Fruit fly (Drosophila melanogaster): ENCODE results near the gene CG15332.

Gene CG15332

DNA sequence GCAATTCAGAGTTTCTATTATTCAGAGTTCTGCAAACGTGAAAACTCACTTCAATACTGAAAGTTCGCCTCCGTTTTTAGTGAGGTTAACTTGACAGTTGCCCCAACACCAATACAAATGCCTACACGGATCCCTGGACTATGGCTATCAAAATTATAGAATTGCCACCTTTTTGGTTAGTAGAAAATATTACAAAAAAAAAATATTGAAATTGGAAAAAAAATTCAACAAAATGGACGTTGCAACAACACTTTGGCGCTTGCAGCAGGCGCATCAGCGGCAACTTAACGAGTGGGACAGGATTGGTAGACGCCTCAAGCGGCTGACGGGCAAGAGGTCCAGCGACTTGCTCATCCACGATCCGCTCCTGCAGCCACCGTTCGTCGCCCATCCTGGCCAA, at the start of gene CG15332, which contains the start of gene CG15330:
Gene CG15332, minus strand, starts transcription at position 101 of the 400 bp plus-strand sequence.
Gene CG15330, plus strand, starts transcription at position 175 of the 400 bp plus-strand sequence.
- TF ChIP-seq Myc (optimal IDR thresholded peaks at IDR 0.05) (no peak), insv (optimal IDR thresholded peaks at IDR 0.05) (no peak), ttk (optimal IDR thresholded peaks at IDR 0.05) (no peak), psq (optimal IDR thresholded peaks at IDR 0.05) (no peak), Sin3A (optimal IDR thresholded peaks at IDR 0.05) (no peak), h (optimal IDR thresholded peaks at IDR 0.05) (no peak)

- TF ChIP-seq psq (optimal IDR thresholded peaks at IDR 0.05): no peak
- no peak for TF ChIP-seq insv (optimal IDR thresholded peaks at IDR 0.05)
- no peak for TF ChIP-seq ttk (optimal IDR thresholded peaks at IDR 0.05)
- no peak for TF ChIP-seq h (optimal IDR thresholded peaks at IDR 0.05)
- TF ChIP-seq Myc (optimal IDR thresholded peaks at IDR 0.05): no peak
- no peak for TF ChIP-seq Sin3A (optimal IDR thresholded peaks at IDR 0.05)
Measured at dm6 chrX:7995171-7995747, 39.5 kb upstream of the CG15332 start, which contains the start of gene Tbh. TSS of gene Tbh (plus strand) at chrX:7995697.

DNA sequence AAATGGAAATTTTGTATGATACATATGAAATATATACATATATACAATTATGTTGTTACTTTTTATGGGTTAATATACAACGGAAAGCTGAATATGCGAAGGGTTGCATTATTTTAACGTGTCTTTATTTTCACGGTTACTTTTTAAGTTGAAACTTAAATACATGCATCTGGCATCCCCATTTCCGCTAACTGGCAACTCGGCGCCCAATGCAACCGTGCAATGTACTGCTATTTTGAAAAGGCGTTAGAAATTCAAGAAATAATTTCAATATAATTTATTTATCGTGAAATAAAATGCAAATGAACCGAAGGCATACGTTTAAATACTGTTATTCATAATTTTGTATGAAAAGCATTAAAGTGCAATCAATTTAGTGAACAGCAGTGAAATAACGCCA, 30.8 kb upstream of the CG15332 start:
- no peak for TF ChIP-seq ttk (optimal IDR thresholded peaks at IDR 0.05)
- no peak for TF ChIP-seq insv (optimal IDR thresholded peaks at IDR 0.05)
- TF ChIP-seq psq (optimal IDR thresholded peaks at IDR 0.05): no peak
- TF ChIP-seq Myc (optimal IDR thresholded peaks at IDR 0.05): no peak
- TF ChIP-seq Sin3A (optimal IDR thresholded peaks at IDR 0.05): no peak

DNA sequence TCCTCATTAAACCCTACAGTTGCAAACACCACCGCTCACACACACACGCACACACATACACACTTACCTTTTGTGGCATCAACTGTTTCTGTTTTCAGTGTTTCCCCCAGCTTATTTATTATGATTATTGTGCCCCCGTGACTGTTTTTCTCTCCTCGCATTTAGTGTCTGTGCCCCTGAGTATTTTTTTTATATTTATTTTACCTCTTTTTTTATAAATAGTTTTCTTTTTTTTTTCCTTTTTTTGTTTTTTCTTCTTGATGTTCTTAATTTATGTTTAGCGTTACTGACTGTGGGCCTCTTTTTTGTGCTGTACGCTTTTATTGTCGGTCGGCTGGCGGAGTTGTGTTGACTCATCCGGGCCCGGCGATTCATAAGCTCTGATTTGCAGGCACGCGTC, 25.0 kb upstream of the CG15332 start:
- TF ChIP-seq Myc (optimal IDR thresholded peaks at IDR 0.05) (no peak), psq (optimal IDR thresholded peaks at IDR 0.05) (no peak), h (optimal IDR thresholded peaks at IDR 0.05) (no peak), insv (optimal IDR thresholded peaks at IDR 0.05) (no peak), Sin3A (optimal IDR thresholded peaks at IDR 0.05) (no peak), ttk (optimal IDR thresholded peaks at IDR 0.05) (no peak)

- no peak for TF ChIP-seq Sin3A (optimal IDR thresholded peaks at IDR 0.05)
- TF ChIP-seq ttk (optimal IDR thresholded peaks at IDR 0.05): no peak
- no peak for TF ChIP-seq Myc (optimal IDR thresholded peaks at IDR 0.05)
- no peak for TF ChIP-seq h (optimal IDR thresholded peaks at IDR 0.05)
Measured at dm6 chrX:7979202-7979601, 23.4 kb upstream of the CG15332 start.

DNA sequence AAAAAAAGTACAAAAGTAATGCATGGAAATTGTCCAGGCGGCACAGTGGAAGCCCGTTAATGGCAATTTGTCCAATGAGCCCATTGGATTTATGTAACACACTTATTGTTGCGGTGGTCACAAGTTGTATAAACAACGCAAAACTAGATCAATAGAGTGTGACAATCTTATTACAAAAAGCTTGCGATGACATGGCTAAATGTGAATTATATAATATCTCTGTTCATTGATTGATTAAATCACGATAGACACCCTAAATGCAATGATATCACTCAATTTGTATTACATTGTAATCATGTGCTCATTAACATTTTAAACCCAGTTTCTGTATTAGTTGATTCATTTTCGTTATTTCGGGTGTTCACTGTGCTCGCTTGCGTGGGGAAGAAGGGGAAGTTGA, 22.2 kb upstream of the CG15332 start:
- TF ChIP-seq psq (optimal IDR thresholded peaks at IDR 0.05): no peak
- TF ChIP-seq insv (optimal IDR thresholded peaks at IDR 0.05): no peak
- no peak for TF ChIP-seq Sin3A (optimal IDR thresholded peaks at IDR 0.05)
- TF ChIP-seq ttk (optimal IDR thresholded peaks at IDR 0.05): no peak
- no peak for TF ChIP-seq Myc (optimal IDR thresholded peaks at IDR 0.05)
- TF ChIP-seq h (optimal IDR thresholded peaks at IDR 0.05): no peak

DNA sequence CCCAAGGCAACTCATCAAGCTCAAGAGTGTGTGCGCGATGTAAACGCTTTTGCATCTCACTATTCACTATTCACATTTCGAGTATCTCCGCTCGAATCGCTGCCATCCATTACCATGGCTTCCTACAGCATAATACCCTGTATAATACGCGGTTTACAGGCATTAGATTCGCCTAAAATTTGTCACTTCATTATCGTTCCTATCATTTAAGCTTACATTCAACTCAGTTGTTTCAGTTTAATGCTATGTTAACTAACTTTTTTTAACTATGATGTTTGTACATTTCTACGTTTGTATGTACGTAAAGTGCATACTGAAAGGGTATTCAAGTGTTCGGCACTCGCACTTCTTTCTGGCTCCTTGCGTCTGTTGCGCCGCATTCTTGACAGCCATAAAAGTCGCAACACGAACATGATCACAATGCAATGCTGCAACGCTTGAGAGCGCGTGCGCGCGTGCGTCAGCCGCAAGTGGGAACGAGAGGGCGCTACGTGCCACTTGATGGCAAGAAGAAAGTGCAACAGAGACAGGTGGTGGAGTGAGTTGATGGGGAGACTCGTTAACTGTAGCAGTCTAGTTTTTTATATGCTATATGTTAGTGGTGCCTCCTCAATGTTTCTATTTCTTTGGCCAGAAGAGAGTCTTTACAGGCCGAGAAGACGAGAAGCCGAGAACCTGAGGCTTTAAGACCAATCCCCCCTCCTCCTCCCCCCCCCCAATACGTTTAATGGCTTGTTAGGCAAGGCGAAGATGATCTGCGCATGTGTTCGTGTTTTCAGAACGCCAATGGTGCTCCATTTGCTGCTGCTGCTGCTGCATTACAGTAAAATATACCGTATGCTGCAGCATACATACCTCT, 21.4 kb upstream of the CG15332 start:
- TF ChIP-seq ttk (optimal IDR thresholded peaks at IDR 0.05): no peak
- TF ChIP-seq Myc (optimal IDR thresholded peaks at IDR 0.05): no peak
- no peak for TF ChIP-seq h (optimal IDR thresholded peaks at IDR 0.05)
- no peak for TF ChIP-seq insv (optimal IDR thresholded peaks at IDR 0.05)
- no peak for TF ChIP-seq Sin3A (optimal IDR thresholded peaks at IDR 0.05)
- TF ChIP-seq psq (optimal IDR thresholded peaks at IDR 0.05): no peak

DNA sequence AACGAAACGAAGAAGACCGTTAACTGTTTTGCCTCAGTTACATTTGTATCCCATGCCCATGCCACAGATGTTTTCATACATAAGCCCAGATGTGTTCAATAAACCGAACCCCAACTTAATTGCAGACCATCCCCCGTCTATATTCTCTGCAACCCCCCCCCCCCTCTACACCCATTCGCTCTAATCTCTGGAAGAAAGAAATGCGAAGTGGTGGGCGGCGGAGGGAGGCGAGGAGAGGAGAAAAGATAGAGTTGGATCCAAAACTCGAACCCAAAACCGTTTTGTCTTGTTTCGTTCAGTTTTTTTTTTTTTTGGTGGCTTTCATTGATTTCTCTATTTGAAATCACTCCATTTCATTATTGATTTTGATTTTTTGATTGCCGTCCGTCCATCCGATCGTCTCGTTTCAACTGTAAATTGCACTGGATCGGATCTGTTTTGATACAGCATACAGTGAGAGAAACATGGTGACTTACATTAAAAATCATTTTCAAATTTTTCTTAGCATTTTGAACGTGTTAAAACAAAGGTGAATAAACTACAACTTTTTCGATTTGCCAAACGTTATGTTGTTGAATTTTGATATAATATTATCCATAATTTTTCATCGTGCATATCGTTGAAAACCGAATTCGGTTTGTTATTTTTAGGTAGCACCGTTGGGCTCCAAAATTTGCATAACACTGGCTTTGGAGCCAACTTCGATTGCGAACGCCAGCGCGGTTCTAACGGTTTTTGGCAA, 19.9 kb upstream of the CG15332 start:
- TF ChIP-seq h (optimal IDR thresholded peaks at IDR 0.05) (no peak), Myc (optimal IDR thresholded peaks at IDR 0.05) (no peak), psq (optimal IDR thresholded peaks at IDR 0.05) (no peak), Sin3A (optimal IDR thresholded peaks at IDR 0.05) (no peak), insv (optimal IDR thresholded peaks at IDR 0.05) (no peak), ttk (optimal IDR thresholded peaks at IDR 0.05) (no peak)

dm6 chrX:7973325-7973954, 17.6 kb upstream of the CG15332 start:
- no peak for TF ChIP-seq Sin3A (optimal IDR thresholded peaks at IDR 0.05)
- no peak for TF ChIP-seq ttk (optimal IDR thresholded peaks at IDR 0.05)
- no peak for TF ChIP-seq h (optimal IDR thresholded peaks at IDR 0.05)
- no peak for TF ChIP-seq Myc (optimal IDR thresholded peaks at IDR 0.05)
- TF ChIP-seq insv (optimal IDR thresholded peaks at IDR 0.05): no peak
- no peak for TF ChIP-seq psq (optimal IDR thresholded peaks at IDR 0.05)

DNA sequence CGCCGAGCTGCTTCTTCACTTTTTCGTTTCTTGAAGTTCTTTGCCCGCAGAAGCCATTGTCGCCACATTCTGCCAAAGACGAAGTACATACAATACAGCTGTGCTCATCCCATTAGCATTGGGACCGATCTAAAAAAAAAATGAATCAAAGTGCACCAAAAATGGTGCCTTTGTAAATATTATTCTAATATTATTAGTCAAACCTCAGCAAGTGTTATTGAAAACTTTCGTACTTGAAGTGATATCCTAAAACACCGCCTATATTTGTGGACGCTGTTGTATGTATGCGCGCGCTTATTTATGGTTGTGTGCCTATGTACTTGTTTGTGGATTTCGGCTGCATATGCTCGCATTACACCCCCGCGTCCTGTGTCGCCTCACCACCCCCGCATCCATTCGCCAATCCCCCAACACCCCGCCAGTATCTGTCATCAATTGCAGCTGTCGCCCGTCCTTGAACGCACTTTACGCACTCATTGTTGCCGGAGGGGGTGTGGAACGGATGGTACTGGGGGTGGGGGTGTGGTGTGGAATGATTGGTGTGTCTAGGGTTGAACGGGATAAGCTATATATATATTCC, 16.7 kb upstream of the CG15332 start:
- TF ChIP-seq psq (optimal IDR thresholded peaks at IDR 0.05): no peak
- TF ChIP-seq insv (optimal IDR thresholded peaks at IDR 0.05): no peak
- TF ChIP-seq h (optimal IDR thresholded peaks at IDR 0.05): no peak

dm6 chrX:7970396-7970795, 14.6 kb upstream of the CG15332 start:
- no peak for TF ChIP-seq h (optimal IDR thresholded peaks at IDR 0.05)
- no peak for TF ChIP-seq Sin3A (optimal IDR thresholded peaks at IDR 0.05)
- no peak for TF ChIP-seq Myc (optimal IDR thresholded peaks at IDR 0.05)
- TF ChIP-seq insv (optimal IDR thresholded peaks at IDR 0.05): no peak
- TF ChIP-seq ttk (optimal IDR thresholded peaks at IDR 0.05): no peak
- TF ChIP-seq psq (optimal IDR thresholded peaks at IDR 0.05): no peak

Measured in Kc167 (cell line).